Worm (Caenorhabditis elegans): ENCODE results near the gene sqv-3.

Gene sqv-3

DNA sequence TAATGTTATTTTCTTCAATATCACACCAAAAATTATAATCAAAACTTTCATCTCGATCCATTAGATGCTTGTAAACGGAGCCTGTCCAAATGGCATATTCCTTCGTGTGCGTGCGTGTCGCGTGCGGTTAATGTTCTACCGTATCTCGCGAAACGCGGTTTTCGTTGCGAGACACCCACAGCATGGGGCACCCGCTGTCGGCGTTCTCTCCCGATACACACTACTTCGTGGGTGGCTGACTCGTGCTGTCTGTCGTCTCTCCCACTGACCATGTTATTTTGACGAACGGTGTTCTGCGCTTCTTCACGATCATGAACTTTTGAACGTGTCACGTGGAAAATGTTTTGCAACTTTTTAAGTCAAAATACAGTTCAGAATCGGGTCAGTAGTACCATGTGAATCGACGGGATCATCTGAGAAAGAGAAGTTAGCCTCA is 14.7 kb downstream of the sqv-3 start (continued):
- TF ChIP-seq zag-1 (tag; optimal IDR thresholded peaks at IDR 0.05) (peak; percentile 60), hmg-11 (tag; optimal IDR thresholded peaks at IDR 0.05) (peak; percentile 96), nhr-11 (tag; optimal IDR thresholded peaks at IDR 0.05) (peak; percentile 91), ceh-9 (tag; optimal IDR thresholded peaks at IDR 0.05) (no peak), ceh-82 (tag; optimal IDR thresholded peaks at IDR 0.05) (peak; percentile 93), pqm-1 (tag; optimal IDR thresholded peaks at IDR 0.05) (peak; percentile 93), nhr-23 (tag; optimal IDR thresholded peaks at IDR 0.05) (peak; percentile 99), nhr-25 (tag; optimal IDR thresholded peaks at IDR 0.05) (peak; percentile 99), snpc-4 (tag; optimal IDR thresholded peaks at IDR 0.05) (peak; percentile 87)

DNA sequence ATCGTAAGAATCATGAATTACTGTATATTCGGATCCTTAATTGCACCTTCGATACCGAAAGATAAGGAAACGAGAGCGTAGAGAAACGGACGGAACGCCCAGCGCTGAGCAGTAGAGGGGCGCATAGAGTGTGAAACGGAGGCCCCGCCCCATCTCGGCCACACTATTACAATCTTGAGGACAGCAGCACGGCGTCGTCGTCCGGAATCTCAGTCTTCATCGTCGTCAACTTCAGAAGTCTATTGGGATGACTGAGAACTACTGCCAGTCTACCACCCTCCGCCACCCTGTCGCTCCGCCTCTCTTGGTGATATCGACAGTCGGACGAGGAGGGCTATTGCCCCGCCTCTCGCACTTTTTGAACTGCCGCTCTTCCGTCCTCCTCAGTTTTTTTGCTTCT is 15.4 kb downstream of the sqv-3 start:
- no peak for TF ChIP-seq skn-1 (tag; optimal IDR thresholded peaks at IDR 0.05)
- peak; percentile 10 for TF ChIP-seq hmg-11 (tag; optimal IDR thresholded peaks at IDR 0.05)
- TF ChIP-seq nhr-237 (tag; optimal IDR thresholded peaks at IDR 0.05), result no peak
- TF ChIP-seq jun-1 (tag; optimal IDR thresholded peaks at IDR 0.05), result no peak
- TF ChIP-seq lin-39 (tag; optimal IDR thresholded peaks at IDR 0.05), result peak; percentile 1
- TF ChIP-seq ama-1 (optimal IDR thresholded peaks at IDR 0.05), result peak; percentile 29
- no peak for TF ChIP-seq nhr-28 (tag; optimal IDR thresholded peaks at IDR 0.05)

DNA sequence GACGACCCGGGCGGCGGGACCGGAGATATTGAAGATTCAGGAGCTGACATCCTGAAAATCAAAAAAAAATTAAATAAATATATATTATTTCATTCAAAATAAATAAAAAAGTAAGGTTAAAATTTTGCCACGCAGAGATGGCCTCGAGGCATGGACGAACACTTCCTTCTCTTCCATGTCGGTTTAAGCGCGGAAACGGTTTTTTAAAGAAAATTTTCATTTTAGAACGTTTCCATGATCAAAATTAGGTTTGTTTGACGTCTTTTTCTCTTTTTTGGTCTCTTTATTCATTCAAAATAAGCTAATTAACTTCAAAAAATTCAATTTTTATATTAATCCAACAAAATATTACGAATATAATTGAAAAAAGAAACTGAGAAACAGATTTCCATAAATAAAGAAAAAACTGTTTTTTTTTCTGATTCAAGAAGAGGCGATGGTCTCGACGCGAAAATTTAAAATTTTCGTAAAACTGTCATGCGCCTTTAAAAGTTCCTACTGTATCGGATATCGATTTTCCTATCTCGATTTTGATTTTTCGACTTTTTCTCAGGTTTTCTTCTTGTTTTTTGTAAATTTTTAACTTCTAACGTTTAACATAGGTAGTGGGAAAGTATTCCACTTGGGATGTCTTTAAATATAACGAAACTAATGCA is 17.9 kb downstream of the sqv-3 start, which contains the start of gene gcc-2:
TSS of gene gcc-2 (minus strand) at position 51 of the 656 bp plus-strand sequence.
- TF ChIP-seq ama-1 (optimal IDR thresholded peaks at IDR 0.05), result no peak
- no peak for TF ChIP-seq zag-1 (tag; optimal IDR thresholded peaks at IDR 0.05)
- no peak for TF ChIP-seq ztf-11 (tag; optimal IDR thresholded peaks at IDR 0.05)
- TF ChIP-seq elt-3 (tag; optimal IDR thresholded peaks at IDR 0.05), result no peak
- TF ChIP-seq fkh-2 (tag; optimal IDR thresholded peaks at IDR 0.05), result no peak
- TF ChIP-seq ztf-4 (tag; optimal IDR thresholded peaks at IDR 0.05), result no peak
- TF ChIP-seq nhr-43 (tag; optimal IDR thresholded peaks at IDR 0.05; ENCODE audit: poor library complexity, severe bottlenecking), result no peak
- TF ChIP-seq nhr-23 (tag; optimal IDR thresholded peaks at IDR 0.05), result no peak
- TF ChIP-seq aly-2 (tag; optimal IDR thresholded peaks at IDR 0.05), result no peak
- no peak for TF ChIP-seq nhr-28 (tag; optimal IDR thresholded peaks at IDR 0.05)
- TF ChIP-seq nhr-12 (tag; optimal IDR thresholded peaks at IDR 0.05), result no peak
- TF ChIP-seq unc-62 (GFP tag; optimal IDR thresholded peaks at IDR 0.05), result no peak
- TF ChIP-seq mdl-1 (tag; optimal IDR thresholded peaks at IDR 0.05), result no peak
- TF ChIP-seq eor-1 (tag; optimal IDR thresholded peaks at IDR 0.05), result no peak
- TF ChIP-seq nfya-1 (tag; optimal IDR thresholded peaks at IDR 0.05; ENCODE audit: insufficient read depth), result no peak
- no peak for TF ChIP-seq pha-4 (tag; optimal IDR thresholded peaks at IDR 0.05)

DNA sequence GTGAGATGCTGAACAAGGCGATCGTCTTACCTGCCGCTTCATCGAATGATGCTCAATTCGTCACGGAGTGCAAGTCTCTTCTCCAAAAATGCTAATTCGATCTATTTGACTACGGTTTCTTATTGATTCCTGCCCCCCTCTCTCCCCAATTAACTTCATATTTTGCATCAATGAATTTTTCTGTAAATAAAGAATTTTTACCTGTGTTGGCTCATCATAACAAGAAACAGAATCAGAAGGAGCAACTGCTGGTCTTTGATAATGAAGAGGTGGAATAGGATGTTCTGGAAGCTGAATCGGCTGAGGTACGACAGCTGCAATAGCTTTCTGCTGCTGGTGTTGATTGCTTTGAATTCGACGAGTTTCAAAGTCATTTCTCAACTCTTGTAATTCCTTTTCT is 20.0 kb downstream of the sqv-3 start:
- TF ChIP-seq nhr-76 (tag; optimal IDR thresholded peaks at IDR 0.05) (no peak), daf-12 (tag; optimal IDR thresholded peaks at IDR 0.05) (no peak), pqm-1 (tag; optimal IDR thresholded peaks at IDR 0.05) (no peak), tbx-2 (tag; optimal IDR thresholded peaks at IDR 0.05) (no peak), nhr-25 (tag; optimal IDR thresholded peaks at IDR 0.05) (no peak), ztf-4 (tag; optimal IDR thresholded peaks at IDR 0.05) (no peak), unc-62 (GFP tag; optimal IDR thresholded peaks at IDR 0.05) (no peak), elt-1 (tag; optimal IDR thresholded peaks at IDR 0.05) (no peak), hmg-11 (tag; optimal IDR thresholded peaks at IDR 0.05) (no peak), nhr-43 (tag; optimal IDR thresholded peaks at IDR 0.05; ENCODE audit: poor library complexity, severe bottlenecking) (no peak), lin-39 (tag; optimal IDR thresholded peaks at IDR 0.05) (no peak), mml-1 (tag; optimal IDR thresholded peaks at IDR 0.05) (no peak), zag-1 (tag; optimal IDR thresholded peaks at IDR 0.05) (no peak), elt-3 (tag; optimal IDR thresholded peaks at IDR 0.05) (no peak), nhr-28 (tag; optimal IDR thresholded peaks at IDR 0.05) (no peak), nhr-237 (tag; optimal IDR thresholded peaks at IDR 0.05) (no peak), egl-5 (tag; optimal IDR thresholded peaks at IDR 0.05) (no peak), lin-15B (tag; optimal IDR thresholded peaks at IDR 0.05) (no peak), nfya-1 (tag; optimal IDR thresholded peaks at IDR 0.05; ENCODE audit: insufficient read depth) (no peak), fkh-10 (GFP tag; optimal IDR thresholded peaks at IDR 0.05) (no peak)

Data from whole organism, L3 larva.